Fruit fly (Drosophila melanogaster): ENCODE measurements around the gene CG12115.

DNA sequence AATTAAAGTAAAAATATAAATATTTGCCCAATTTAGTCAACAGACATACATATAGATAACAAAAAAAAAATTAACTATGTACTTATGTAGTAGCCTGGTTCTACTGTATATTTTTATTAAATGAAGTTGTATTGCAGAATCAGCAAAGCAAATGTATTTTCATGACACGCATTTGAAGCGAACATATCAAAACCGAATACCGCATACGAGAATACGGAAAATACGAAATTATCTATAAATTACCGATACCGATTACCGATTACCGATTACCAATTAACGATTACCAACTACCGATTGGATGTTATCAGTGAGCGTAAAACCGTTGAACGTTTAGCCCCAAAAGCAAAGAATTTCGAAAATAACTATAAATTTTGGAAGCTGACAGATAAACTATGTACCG is 3.0 kb downstream of the CG12115 start:
- TF ChIP-seq CTCF (optimal IDR thresholded peaks at IDR 0.05) (no peak), CG8478 (optimal IDR thresholded peaks at IDR 0.05) (no peak)
